Worm (Caenorhabditis elegans) whole organism, late embryonic: ENCODE measurements around the gene helq-1.

Experiments
- F13H6.1 ChIP-seq: sonication (generic microtip); optimal IDR thresholded peaks from 2 replicates; lab custom pipeline; 2016; ENCODE audit warnings: missing genetic modification characterization, missing compliant biosample characterization
- T23F11.4 ChIP-seq: fragments of 200-800 bp; sonication (Bioruptor generic); optimal IDR thresholded peaks from 2 replicates; lab custom pipeline; 2018; ENCODE audit warnings: mild to moderate bottlenecking, missing genetic modification characterization, missing compliant biosample characterization
- ama-1 ChIP-seq: fragments of 150-350 bp; optimal IDR thresholded peaks from 2 replicates; lab custom pipeline; 2014
- ceh-18 ChIP-seq: sonication (generic microtip); optimal IDR thresholded peaks from 2 replicates; lab custom pipeline; 2016; ENCODE audit warnings: missing genetic modification characterization, missing compliant biosample characterization
- ceh-2 ChIP-seq: sonication (generic microtip); optimal IDR thresholded peaks from 2 replicates; lab custom pipeline; 2016; ENCODE audit warnings: missing genotype, missing genetic modification characterization, missing compliant biosample characterization
- ceh-22 ChIP-seq: sonication (generic microtip); optimal IDR thresholded peaks from 2 replicates; lab custom pipeline; 2017; ENCODE audit warnings: missing biosample characterization, missing genetic modification characterization
- ceh-30 ChIP-seq: fragments of 150-350 bp; optimal IDR thresholded peaks from 2 replicates; lab custom pipeline; 2014; ENCODE audit warnings: missing biosample characterization, missing genetic modification characterization
- ceh-45 ChIP-seq: fragments of 200-800 bp; sonication (Bioruptor generic); IDR thresholded peaks from 2 replicates; pipeline ENCODE4 v1.3.6; 2022; ENCODE audit warnings: missing genetic modification reagents, missing genetic modification characterization, missing compliant biosample characterization
- ceh-48 ChIP-seq: sonication (generic microtip); optimal IDR thresholded peaks from 2 replicates; lab custom pipeline; 2016; ENCODE audit warnings: missing genetic modification characterization, inconsistent platforms, missing compliant biosample characterization
- ceh-6 ChIP-seq: fragments of 200-800 bp; sonication (Bioruptor generic); optimal IDR thresholded peaks from 2 replicates; lab custom pipeline; 2018; ENCODE audit warnings: mild to moderate bottlenecking, missing genetic modification characterization, missing compliant biosample characterization
- che-1 ChIP-seq: sonication (generic microtip); optimal IDR thresholded peaks from 2 replicates; lab custom pipeline; 2016; ENCODE audit warnings: mild to moderate bottlenecking, missing genetic modification characterization, missing compliant biosample characterization
- elt-2 ChIP-seq: sonication (generic microtip); optimal IDR thresholded peaks from 2 replicates; lab custom pipeline; 2016; ENCODE audit warnings: missing genetic modification reagents, missing genetic modification characterization, missing compliant biosample characterization
- ets-4 ChIP-seq: sonication (generic microtip); optimal IDR thresholded peaks from 2 replicates; lab custom pipeline; 2016; ENCODE audit warnings: missing genetic modification characterization, missing compliant biosample characterization
- eyg-1 ChIP-seq: sonication (generic microtip); optimal IDR thresholded peaks from 2 replicates; lab custom pipeline; 2016; ENCODE audit warnings: missing genotype, missing genetic modification characterization, missing compliant biosample characterization
- fkh-6 ChIP-seq: sonication (generic microtip); optimal IDR thresholded peaks from 2 replicates; lab custom pipeline; 2016; ENCODE audit warnings: missing genetic modification characterization, missing compliant biosample characterization
- hlh-13 ChIP-seq: fragments of 200-800 bp; sonication (Bioruptor generic); optimal IDR thresholded peaks from 2 replicates; lab custom pipeline; 2018; ENCODE audit warnings: mild to moderate bottlenecking, missing genetic modification characterization, missing compliant biosample characterization
- hlh-30 ChIP-seq: sonication (generic microtip); optimal IDR thresholded peaks from 2 replicates; lab custom pipeline; 2017; ENCODE audit warnings: antibody characterized with exemption, missing genetic modification characterization, missing compliant biosample characterization; ENCODE audit not compliant: insufficient read depth
- hlh-8 ChIP-seq: sonication (generic microtip); optimal IDR thresholded peaks from 2 replicates; lab custom pipeline; 2016; ENCODE audit warnings: missing genotype, missing genetic modification characterization, missing compliant biosample characterization
- madf-2 ChIP-seq: sonication (generic microtip); optimal IDR thresholded peaks from 2 replicates; lab custom pipeline; 2017; ENCODE audit warnings: missing genetic modification characterization, missing compliant biosample characterization
- nfya-1 ChIP-seq: sonication (generic microtip); optimal IDR thresholded peaks from 2 replicates; lab custom pipeline; 2017; ENCODE audit warnings: missing genetic modification characterization, mild to moderate bottlenecking, missing compliant biosample characterization, antibody characterized with exemption, moderate library complexity
- pag-3 ChIP-seq: sonication (generic microtip); optimal IDR thresholded peaks from 2 replicates; lab custom pipeline; 2016; ENCODE audit warnings: missing compliant biosample characterization, missing genetic modification characterization, borderline replicate concordance
- pha-2 ChIP-seq: sonication (generic microtip); optimal IDR thresholded peaks from 2 replicates; lab custom pipeline; 2017; ENCODE audit warnings: mild to moderate bottlenecking, missing genetic modification characterization, missing compliant biosample characterization
- pha-4 ChIP-seq: fragments of 150-350 bp; optimal IDR thresholded peaks from 2 replicates; lab custom pipeline; 2018; ENCODE audit warnings: missing biosample characterization, missing genetic modification reagents, missing genetic modification characterization
- pros-1 ChIP-seq: fragments of 150-350 bp; optimal IDR thresholded peaks from 2 replicates; lab custom pipeline; 2014; ENCODE audit warnings: missing biosample characterization, missing genetic modification reagents, missing genetic modification characterization
- ref-2 ChIP-seq: sonication (generic microtip); optimal IDR thresholded peaks from 2 replicates; lab custom pipeline; 2016; ENCODE audit warnings: missing genetic modification characterization, missing compliant biosample characterization
- sdc-2 ChIP-seq: sonication (generic microtip); optimal IDR thresholded peaks from 2 replicates; lab custom pipeline; 2016; ENCODE audit warnings: missing genotype, missing genetic modification characterization, missing compliant biosample characterization
- sox-4 ChIP-seq: sonication (generic microtip); optimal IDR thresholded peaks from 2 replicates; lab custom pipeline; 2017; ENCODE audit warnings: mild to moderate bottlenecking, missing genetic modification characterization, inconsistent platforms, missing compliant biosample characterization
- tbx-7 ChIP-seq: sonication (generic microtip); optimal IDR thresholded peaks from 2 replicates; lab custom pipeline; 2016; ENCODE audit warnings: missing genotype, missing genetic modification characterization, missing compliant biosample characterization
- unc-3 ChIP-seq, 2 experiments: fragments of 200-800 bp in 1 of 2; sonication (Bioruptor generic) in 1 of 2; sonication (generic microtip) in 1 of 2; conservative IDR thresholded peaks in 1 of 2; optimal IDR thresholded peaks in 1 of 2; 2 replicates each; pipeline versions ENCODE4 v1.3.6 to Lab custom; 2016 to 2022; ENCODE audit warnings: missing compliant biosample characterization in 2 of 2, missing genetic modification characterization in 2 of 2, missing genetic modification reagents in 1 of 2
- unc-42 ChIP-seq: sonication (generic microtip); optimal IDR thresholded peaks from 2 replicates; lab custom pipeline; 2016; ENCODE audit warnings: missing genotype, missing genetic modification characterization, missing compliant biosample characterization
- unc-86 ChIP-seq: sonication (generic microtip); optimal IDR thresholded peaks from 2 replicates; lab custom pipeline; 2016; ENCODE audit warnings: missing genetic modification characterization, missing compliant biosample characterization

helq-1 gene

DNA sequence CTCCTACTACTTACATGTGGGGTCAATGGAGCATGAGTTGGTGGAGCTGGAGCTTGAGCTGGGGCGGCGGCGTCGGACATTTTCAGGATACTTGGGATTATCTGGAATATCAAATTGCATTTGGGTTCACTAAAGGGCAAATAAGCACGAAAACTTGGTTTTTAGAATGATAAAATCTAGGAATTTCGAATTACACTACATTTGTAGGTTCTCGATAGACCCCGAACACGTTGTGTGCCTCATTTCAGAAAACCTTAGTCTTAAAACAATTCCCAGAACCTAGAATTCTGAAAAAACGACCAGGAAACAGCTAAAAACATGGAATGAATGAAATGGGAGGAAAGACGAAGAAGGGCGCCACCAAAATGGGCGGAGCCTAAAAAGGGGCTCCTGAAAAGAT is 27.5 kb upstream of the helq-1 start, which contains the start of gene T19C3.3:
Gene T19C3.3, minus strand, starts transcription at position 101 of the 400 bp plus-strand sequence.
- TF ChIP-seq pha-2 (no peak), unc-42 (tag; lab: Kevin White, UChicago) (peak; percentile 10), pha-4 (tag; lab: Kevin White, UChicago) (no peak)

DNA sequence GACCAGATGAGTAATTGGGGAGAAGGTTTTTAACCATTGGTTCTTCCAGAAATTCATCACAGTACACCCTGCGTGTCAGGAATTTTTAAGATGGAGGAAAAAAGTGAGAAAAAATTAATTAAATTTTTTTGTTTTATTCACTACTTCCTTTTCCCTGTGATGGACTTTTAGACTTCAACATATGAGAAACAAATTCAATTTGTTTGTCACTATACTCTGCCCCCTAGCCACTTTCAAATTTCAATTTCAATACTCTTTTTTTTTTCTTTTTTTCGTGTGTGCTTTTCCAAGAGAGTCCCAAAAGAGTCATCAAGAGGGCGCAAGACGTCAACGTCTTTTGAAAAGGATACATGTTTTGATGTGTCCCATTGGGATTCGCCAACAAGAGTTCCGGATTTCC is 25.9 kb upstream of the helq-1 start:
- TF ChIP-seq unc-42 (tag; lab: Kevin White, UChicago), result peak; percentile 77
- TF ChIP-seq F13H6.1 (tag; lab: Kevin White, UChicago), result no peak

DNA sequence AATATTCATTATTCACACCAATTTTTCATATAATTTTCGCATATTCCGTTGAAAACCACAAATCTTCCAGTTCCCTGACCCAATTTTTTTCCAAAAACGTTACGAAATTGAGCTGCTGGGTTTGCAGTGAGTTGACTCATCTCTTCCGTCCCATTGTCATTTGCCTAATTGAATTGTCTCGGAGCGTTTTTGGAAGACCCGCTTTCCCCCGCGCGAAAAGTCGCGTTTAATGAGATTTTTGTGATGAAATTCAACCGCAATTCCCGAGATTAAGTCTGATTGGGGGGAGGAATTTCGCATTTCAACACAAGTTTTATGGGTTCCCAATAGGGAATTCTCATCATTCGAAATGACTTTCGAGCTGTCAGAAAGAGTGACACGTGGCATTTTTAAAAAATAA is 25.0 kb upstream of the helq-1 start:
- TF ChIP-seq hlh-30 (no peak), ama-1 (lab: Kevin White, UChicago) (no peak), unc-42 (tag; lab: Kevin White, UChicago) (peak; percentile 96)

- TF ChIP-seq F13H6.1 (tag; lab: Kevin White, UChicago) (no peak), nfya-1 (no peak), tbx-7 (tag; lab: Kevin White, UChicago) (no peak), ets-4 (tag; lab: Kevin White, UChicago) (no peak), eyg-1 (tag; lab: Kevin White, UChicago) (no peak), pha-2 (no peak), che-1 (tag; lab: Kevin White, UChicago) (no peak), ceh-18 (tag; lab: Kevin White, UChicago) (no peak), unc-86 (tag; lab: Kevin White, UChicago) (no peak), T23F11.4 (no peak), ama-1 (lab: Kevin White, UChicago) (no peak), ceh-30 (tag; lab: Kevin White, UChicago) (no peak), sdc-2 (tag; lab: Kevin White, UChicago) (no peak), ceh-6 (GFP tag; lab: Kevin White, UChicago) (no peak), ref-2 (tag; lab: Kevin White, UChicago) (no peak)
These were observed 22.6 kb upstream of the helq-1 start, which contains the start of gene best-17 for ce11 chrIII:609549-609948. Gene best-17, minus strand, starts transcription at chrIII:609649.

DNA sequence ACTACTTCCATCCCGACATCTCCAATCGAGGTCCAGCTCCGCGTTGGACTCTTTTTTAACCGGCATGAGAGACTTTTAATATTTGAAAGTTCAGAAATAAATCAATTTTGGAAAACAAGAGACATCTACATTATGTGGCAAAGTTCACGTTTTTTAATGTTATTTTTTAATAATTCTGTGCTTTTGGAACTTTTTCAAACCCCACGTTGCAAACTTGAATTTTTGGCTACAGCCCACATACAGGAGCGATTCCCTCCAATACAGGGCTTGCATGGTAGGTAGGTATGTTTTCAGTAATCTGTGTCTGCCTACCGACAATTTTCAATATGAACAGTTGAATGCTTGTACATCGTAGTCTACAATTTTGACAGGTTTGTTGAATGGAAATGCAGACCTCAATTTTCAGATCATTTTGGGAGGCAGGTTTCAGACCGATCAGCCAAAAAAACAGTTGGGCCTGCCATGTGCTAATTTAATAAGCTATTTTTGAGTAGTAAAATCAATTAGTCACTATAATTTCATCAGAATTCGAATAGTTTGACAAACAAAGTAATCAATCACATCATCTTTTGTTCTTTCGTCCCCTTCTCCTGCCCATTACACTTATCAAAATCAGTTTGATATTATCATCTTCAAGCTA is 18.6 kb upstream of the helq-1 start, which contains the start of the genes Y55B1AR.4 and ttr-7:
Gene Y55B1AR.4, minus strand, starts transcription at position 101 of the 640 bp plus-strand sequence.
Gene ttr-7, plus strand, starts transcription at position 590 of the 640 bp plus-strand sequence.
- TF ChIP-seq sox-4 (tag; lab: Kevin White, UChicago) (no peak), hlh-8 (tag; lab: Kevin White, UChicago) (no peak), hlh-13 (GFP tag; lab: Kevin White, UChicago) (no peak), fkh-6 (no peak), unc-3 (GFP tag; conservative IDR thresholded peaks at IDR 0.05; lab: Robert Waterston, UW) (no peak), unc-3 (tag; optimal IDR thresholded peaks at IDR 0.05; lab: Kevin White, UChicago) (no peak), eyg-1 (tag; lab: Kevin White, UChicago) (no peak), pros-1 (tag; lab: Kevin White, UChicago) (no peak), pag-3 (tag; lab: Kevin White, UChicago) (no peak), madf-2 (tag; lab: Kevin White, UChicago) (no peak), ceh-48 (tag; lab: Kevin White, UChicago) (no peak), ceh-2 (no peak), ceh-45 (GFP tag; lab: Robert Waterston, UW) (no peak), pha-2 (no peak), ceh-18 (tag; lab: Kevin White, UChicago) (no peak)

DNA sequence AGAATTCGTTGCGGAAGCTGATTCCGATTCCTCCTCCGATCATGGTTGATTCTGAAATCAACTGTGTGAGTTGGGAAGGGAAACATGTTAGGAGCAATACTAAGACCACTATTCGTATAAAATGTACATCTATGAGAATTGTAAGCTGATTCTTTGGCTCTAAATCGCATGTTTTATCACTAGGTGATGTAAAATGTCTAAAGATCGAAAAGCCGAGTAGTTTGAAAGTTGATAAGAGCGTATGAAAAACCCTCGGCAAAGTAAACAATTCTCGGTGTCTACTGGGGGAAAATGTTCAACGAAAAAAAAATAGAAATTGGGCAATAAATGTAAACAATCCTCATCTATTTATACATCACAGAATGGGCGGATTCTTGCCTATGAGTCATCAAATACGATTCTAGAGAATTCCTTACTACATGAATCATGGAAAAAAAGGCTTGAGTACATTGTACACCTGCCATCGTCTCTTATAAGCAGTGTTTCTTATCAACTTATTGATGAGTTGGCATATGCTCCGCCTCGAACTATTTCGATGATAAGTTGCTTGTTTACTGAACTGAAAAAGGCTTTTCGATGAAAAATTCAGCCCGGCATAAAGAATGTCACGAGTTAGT is 13.5 kb upstream of the helq-1 start, which contains the start of gene lec-6:
Gene lec-6, minus strand, starts transcription at position 51 of the 617 bp plus-strand sequence.
- peak; percentile 55 for TF ChIP-seq elt-2 (tag; lab: Kevin White, UChicago)
- TF ChIP-seq ceh-22 (tag; lab: Kevin White, UChicago), result no peak
